Fruit fly (Drosophila melanogaster) whole organism, prepupa: Measurements from ENCODE around the gene mew.
A peak's percentile ranks its signal among the peaks of the same experiment; 100 is the strongest.

ENCODE experiments used
- CG32006 ChIP-seq: fragments of 200-800 bp; sonication (Bioruptor generic); optimal IDR thresholded peaks from 3 replicates; lab custom pipeline; 2017; ENCODE audit warnings: missing biosample characterization, mild to moderate bottlenecking, missing genetic modification characterization
- CG6276 ChIP-seq: fragments of 200-800 bp; sonication (Bioruptor generic); optimal IDR thresholded peaks from 2 replicates; lab custom pipeline; 2017; ENCODE audit warnings: missing biosample characterization, mild to moderate bottlenecking, missing genetic modification characterization
- CG6854 ChIP-seq: fragments of 200-800 bp; sonication (Bioruptor generic); optimal IDR thresholded peaks from 2 replicates; lab custom pipeline; 2017; ENCODE audit warnings: missing biosample characterization, mild to moderate bottlenecking, missing genetic modification characterization
- Eip78C ChIP-seq: fragments of 200-800 bp; sonication (Bioruptor generic); peaks from one replicate; lab custom pipeline; 2016; ENCODE audit warnings: missing biosample characterization, missing genetic modification characterization
- Ets96B ChIP-seq: fragments of 200-800 bp; optimal IDR thresholded peaks from 2 replicates; lab custom pipeline; 2019; ENCODE audit warnings: missing biosample characterization, mild to moderate bottlenecking, missing genetic modification characterization, moderate library complexity
- Lpt ChIP-seq: fragments of 200-800 bp; sonication (Bioruptor generic); optimal IDR thresholded peaks from 3 replicates; lab custom pipeline; 2016; ENCODE audit warnings: missing biosample characterization, missing genetic modification characterization
- OdsH ChIP-seq: fragments of 200-800 bp; sonication (Bioruptor generic); optimal IDR thresholded peaks from 3 replicates; lab custom pipeline; 2016; ENCODE audit warnings: missing biosample characterization, missing genetic modification characterization
- Sox102F ChIP-seq: fragments of 200-800 bp; sonication (Bioruptor generic); optimal IDR thresholded peaks from 2 replicates; lab custom pipeline; 2016; ENCODE audit warnings: missing biosample characterization, mild to moderate bottlenecking, missing genetic modification characterization
- Sox15 ChIP-seq: fragments of 200-800 bp; sonication (Bioruptor generic); optimal IDR thresholded peaks from 3 replicates; lab custom pipeline; 2016; ENCODE audit warnings: missing biosample characterization, missing genetic modification characterization
- lz ChIP-seq: fragments of 200-800 bp; sonication (Bioruptor generic); optimal IDR thresholded peaks from 3 replicates; lab custom pipeline; 2016; ENCODE audit warnings: missing biosample characterization, missing genetic modification characterization
- net ChIP-seq: fragments of 200-800 bp; sonication (Bioruptor generic); optimal IDR thresholded peaks from 3 replicates; lab custom pipeline; 2016; ENCODE audit warnings: missing biosample characterization, missing genetic modification characterization
- salr ChIP-seq, 2 experiments: fragments of 200-800 bp; sonication (Bioruptor generic); optimal IDR thresholded peaks; 3 replicates each; lab custom pipeline; 2016 to 2018; ENCODE audit warnings: missing biosample characterization in 2 of 2, missing genetic modification characterization in 2 of 2, mild to moderate bottlenecking in 1 of 2
- topi ChIP-seq: fragments of 200-800 bp; sonication (Bioruptor generic); optimal IDR thresholded peaks from 3 replicates; lab custom pipeline; 2016; ENCODE audit warnings: missing biosample characterization, missing genetic modification characterization

DNA sequence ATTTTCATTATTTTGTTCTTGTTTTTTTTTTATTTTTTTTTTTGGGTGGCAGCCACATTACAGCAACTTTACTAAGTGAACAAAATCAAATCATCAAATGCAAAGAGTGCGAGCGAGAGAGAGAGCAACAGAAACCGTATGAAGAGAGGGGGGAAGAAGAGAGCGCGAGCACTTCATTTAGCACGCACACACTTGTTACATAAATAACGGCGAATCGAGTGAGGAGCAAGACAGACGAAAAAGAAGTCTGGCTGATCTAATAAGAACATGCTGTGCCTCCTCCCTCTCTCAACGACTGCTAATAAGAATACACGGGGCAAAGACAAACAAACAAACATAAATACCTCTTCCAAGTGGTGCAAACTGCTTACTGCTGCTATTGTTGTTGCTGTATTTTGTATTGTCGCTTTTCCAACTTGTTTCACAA is 26.3 kb upstream of the mew start:
- TF ChIP-seq topi (GFP tag; lab: Kevin White, UChicago) (no peak), salr (GFP tag; optimal IDR thresholded peaks at IDR 0.05; lab: Kevin White, UChicago) (no peak), CG6276 (peak; percentile 20), Lpt (GFP tag; lab: Kevin White, UChicago) (no peak), net (no peak), lz (GFP tag; lab: Kevin White, UChicago) (no peak), Ets96B (no peak), CG32006 (no peak), Sox102F (no peak), OdsH (GFP tag; lab: Kevin White, UChicago) (no peak), CG6854 (GFP tag; lab: Kevin White, UChicago) (no peak), Eip78C (peak; percentile 39), Sox15 (GFP tag; lab: Kevin White, UChicago) (no peak)
